Fruit fly (Drosophila melanogaster) whole organism, prepupa: ENCODE data around the gene wkd.

Source experiments
- CG10631 ChIP-seq: fragments of 200-800 bp; sonication (Bioruptor generic); optimal IDR thresholded peaks from 2 replicates; lab custom pipeline; 2016; ENCODE audit warnings: missing biosample characterization, missing genetic modification characterization
- CG10669 ChIP-seq: fragments of 200-800 bp; sonication (Bioruptor generic); optimal IDR thresholded peaks from 3 replicates; lab custom pipeline; 2018; ENCODE audit warnings: missing biosample characterization, mild to moderate bottlenecking, missing genetic modification characterization, moderate library complexity
- CG11294 ChIP-seq: fragments of 200-800 bp; sonication (Bioruptor generic); IDR thresholded peaks from 2 replicates; pipeline ENCODE4 v1.3.6; 2022; ENCODE audit warnings: missing biosample characterization, missing genetic modification characterization
- CG3032 ChIP-seq: fragments of 200-800 bp; optimal IDR thresholded peaks from 2 replicates; lab custom pipeline; 2019; ENCODE audit warnings: missing biosample characterization, mild to moderate bottlenecking, missing genetic modification characterization, moderate library complexity
- CG32006 ChIP-seq: fragments of 200-800 bp; sonication (Bioruptor generic); optimal IDR thresholded peaks from 3 replicates; lab custom pipeline; 2017; ENCODE audit warnings: missing biosample characterization, mild to moderate bottlenecking, missing genetic modification characterization
- CG6854 ChIP-seq: fragments of 200-800 bp; sonication (Bioruptor generic); optimal IDR thresholded peaks from 2 replicates; lab custom pipeline; 2017; ENCODE audit warnings: missing biosample characterization, mild to moderate bottlenecking, missing genetic modification characterization
- CG8632 ChIP-seq: fragments of 200-800 bp; sonication (Bioruptor generic); optimal IDR thresholded peaks from 3 replicates; lab custom pipeline; 2016; ENCODE audit warnings: missing biosample characterization, missing genetic modification characterization
- Eip75B ChIP-seq: fragments of 200-800 bp; sonication (Bioruptor generic); optimal IDR thresholded peaks from 3 replicates; lab custom pipeline; 2016; ENCODE audit warnings: missing biosample characterization, missing genetic modification characterization
- Lpt ChIP-seq: fragments of 200-800 bp; sonication (Bioruptor generic); optimal IDR thresholded peaks from 3 replicates; lab custom pipeline; 2016; ENCODE audit warnings: missing biosample characterization, missing genetic modification characterization
- OdsH ChIP-seq: fragments of 200-800 bp; sonication (Bioruptor generic); optimal IDR thresholded peaks from 3 replicates; lab custom pipeline; 2016; ENCODE audit warnings: missing biosample characterization, missing genetic modification characterization
- Sox102F ChIP-seq: fragments of 200-800 bp; sonication (Bioruptor generic); optimal IDR thresholded peaks from 2 replicates; lab custom pipeline; 2016; ENCODE audit warnings: missing biosample characterization, mild to moderate bottlenecking, missing genetic modification characterization
- Sox14 ChIP-seq: fragments of 200-800 bp; sonication (Bioruptor generic); optimal IDR thresholded peaks from 3 replicates; lab custom pipeline; 2016; ENCODE audit warnings: missing biosample characterization, missing genetic modification characterization
- dsx ChIP-seq: fragments of 200-800 bp; optimal IDR thresholded peaks from 3 replicates; lab custom pipeline; 2019; ENCODE audit warnings: missing biosample characterization, mild to moderate bottlenecking, missing genetic modification characterization, moderate library complexity; ENCODE audit not compliant: poor library complexity, severe bottlenecking
- fd59A ChIP-seq: fragments of 200-800 bp; sonication (Bioruptor generic); optimal IDR thresholded peaks from 2 replicates; lab custom pipeline; 2017; ENCODE audit warnings: missing biosample characterization, mild to moderate bottlenecking, missing genetic modification characterization, missing genetic modification reagents

dm6 chr3R:11531893-11532292 lies 49.5 kb upstream of the wkd start:
- TF ChIP-seq CG10669 (GFP tag; lab: Kevin White, UChicago) (no peak), Sox102F (GFP tag; lab: Kevin White, UChicago) (no peak), Sox14 (GFP tag; lab: Kevin White, UChicago) (no peak), dsx (GFP tag; lab: Kevin White, UChicago) (no peak), Eip75B (GFP tag; lab: Kevin White, UChicago) (no peak), CG8632 (GFP tag; lab: Kevin White, UChicago) (no peak), CG6854 (GFP tag; lab: Kevin White, UChicago) (no peak), CG10631 (GFP tag; lab: Kevin White, UChicago) (no peak), Lpt (no peak), CG32006 (no peak), CG3032 (tag; lab: Kevin White, UChicago) (no peak), CG11294 (GFP tag; lab: Robert Waterston, UW) (no peak), OdsH (GFP tag; lab: Kevin White, UChicago) (no peak), fd59A (GFP tag; lab: Kevin White, UChicago) (no peak)
